Worm (Caenorhabditis elegans) whole organism, L4 larva: Measurements from ENCODE around the gene icl-1.
A peak's percentile ranks its signal among the peaks of the same experiment; 100 is the strongest.

Source experiments
- T26A8.4 ChIP-seq: fragments of 200-800 bp; sonication (Bioruptor generic); IDR thresholded peaks from 2 replicates; pipeline ENCODE4 v1.3.6; 2022; ENCODE audit warnings: missing genetic modification characterization, missing compliant biosample characterization
- aly-2 ChIP-seq: sonication (generic microtip); optimal IDR thresholded peaks from 2 replicates; lab custom pipeline; 2018; ENCODE audit warnings: missing biosample characterization, missing genetic modification characterization
- ces-1 ChIP-seq: fragments of 150-350 bp; sonication (generic microtip); optimal IDR thresholded peaks from 4 replicates; lab custom pipeline; 2014; ENCODE audit warnings: missing biosample characterization, missing genetic modification reagents, missing genetic modification characterization
- egl-27 ChIP-seq: sonication (generic microtip); optimal IDR thresholded peaks from 3 replicates; lab custom pipeline; 2017; ENCODE audit warnings: missing biosample characterization, missing genetic modification reagents, missing genetic modification characterization
- madf-9 ChIP-seq: fragments of 200-800 bp; sonication (Bioruptor generic); conservative IDR thresholded peaks from 2 replicates; pipeline ENCODE4 v1.3.6; 2022; ENCODE audit warnings: missing genetic modification reagents, missing genetic modification characterization, missing compliant biosample characterization
- mxl-3 ChIP-seq: fragments of 200-800 bp; sonication (Bioruptor generic); optimal IDR thresholded peaks from 2 replicates; lab custom pipeline; 2018; ENCODE audit warnings: mild to moderate bottlenecking, missing genetic modification characterization, missing compliant biosample characterization
- nhr-11 ChIP-seq: fragments of 150-350 bp; optimal IDR thresholded peaks from 2 replicates; lab custom pipeline; 2014; ENCODE audit warnings: missing biosample characterization, missing genetic modification characterization
- nhr-28 ChIP-seq: fragments of 150-350 bp; optimal IDR thresholded peaks from 2 replicates; lab custom pipeline; 2014; ENCODE audit warnings: missing biosample characterization, missing genetic modification characterization
- pha-4 ChIP-seq, 2 experiments: fragments of 150-350 bp in 1 of 2; fragments of 200-800 bp in 1 of 2; sonication (Bioruptor generic) in 1 of 2; IDR thresholded peaks in 1 of 2; optimal IDR thresholded peaks in 1 of 2; 2 replicates each; pipeline versions ENCODE4 v1.3.6 to Lab custom; 2014 to 2022; ENCODE audit warnings: missing genetic modification characterization in 2 of 2, missing genetic modification reagents in 2 of 2, missing biosample characterization in 1 of 2, missing compliant biosample characterization in 1 of 2
- saeg-2 ChIP-seq: fragments of 200-800 bp; sonication (Bioruptor generic); IDR thresholded peaks from 2 replicates; pipeline ENCODE4 v1.3.6; 2022; ENCODE audit warnings: missing genetic modification reagents, missing genetic modification characterization, missing compliant biosample characterization
- unc-130 ChIP-seq: sonication (generic microtip); optimal IDR thresholded peaks from 2 replicates; lab custom pipeline; 2016; ENCODE audit warnings: missing genetic modification reagents, missing genetic modification characterization, missing compliant biosample characterization
- unc-39 ChIP-seq: sonication (generic microtip); optimal IDR thresholded peaks from 2 replicates; lab custom pipeline; 2017; ENCODE audit warnings: missing biosample characterization, missing genetic modification characterization
- ztf-7 ChIP-seq: fragments of 150-350 bp; optimal IDR thresholded peaks from 2 replicates; lab custom pipeline; 2014; ENCODE audit warnings: missing biosample characterization, missing genetic modification characterization

DNA sequence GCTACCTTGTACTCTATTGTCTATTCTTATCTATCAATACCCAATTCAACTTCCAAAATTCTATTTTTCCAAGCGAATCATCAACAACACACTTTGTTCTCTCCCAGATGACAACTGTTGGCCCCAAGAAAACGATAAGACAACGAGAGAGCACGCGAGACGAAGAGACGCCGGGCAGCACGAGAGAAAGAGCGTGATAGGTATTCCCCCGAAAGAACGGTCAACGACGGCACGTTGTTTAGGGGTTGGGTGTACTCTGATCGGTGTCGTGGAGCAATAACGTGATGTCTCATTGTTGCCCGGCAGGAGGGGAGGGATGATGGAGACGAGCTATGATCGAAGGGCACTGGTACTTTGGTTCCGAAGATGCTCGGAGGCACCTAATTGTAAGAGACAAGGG lies 3.5 kb upstream of the icl-1 start:
- TF ChIP-seq saeg-2 (GFP tag; lab: Robert Waterston, UW) (peak; percentile 79), mxl-3 (GFP tag; lab: Kevin White, UChicago) (peak; percentile 84), ces-1 (no peak), nhr-11 (tag; lab: Kevin White, UChicago) (peak; percentile 96), T26A8.4 (GFP tag; lab: Robert Waterston, UW) (peak; percentile 89), unc-130 (GFP tag; lab: Kevin White, UChicago) (no peak), egl-27 (tag; lab: Kevin White, UChicago) (no peak), pha-4 (GFP tag; IDR thresholded peaks at IDR 0.05; lab: Robert Waterston, UW) (peak; percentile 80), pha-4 (tag; optimal IDR thresholded peaks at IDR 0.05; lab: Kevin White, UChicago) (no peak), aly-2 (tag; lab: Kevin White, UChicago) (no peak), madf-9 (GFP tag; lab: Robert Waterston, UW) (peak; percentile 34; the same call in 1 of the 2 replicates), ztf-7 (tag; lab: Kevin White, UChicago) (no peak), unc-39 (no peak), nhr-28 (tag; lab: Kevin White, UChicago) (peak; percentile 96)
